Fruit fly (Drosophila melanogaster): ENCODE measurements around the gene psd.

DNA sequence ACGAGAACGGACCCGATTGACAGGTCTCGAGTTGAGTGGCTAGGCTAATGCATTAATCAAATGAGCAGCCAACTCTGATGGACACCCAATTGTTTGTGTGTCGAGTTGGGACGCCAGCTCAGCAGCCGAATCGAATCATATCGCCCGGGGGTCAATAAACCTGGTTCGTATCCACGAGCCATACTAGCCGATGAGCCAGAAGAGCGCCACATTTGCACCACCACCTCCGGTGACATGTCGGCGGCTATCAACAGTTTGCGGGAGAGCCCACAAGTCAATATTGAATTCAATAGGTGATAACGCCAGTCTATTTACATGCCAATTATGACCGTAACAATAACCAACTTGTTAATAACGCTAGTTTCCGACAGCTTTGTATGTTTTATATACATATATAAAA, 9.4 kb upstream of the psd start:
- no peak for TF ChIP-seq CrebA (GFP tag; optimal IDR thresholded peaks at IDR 0.05; ENCODE audit: borderline replicate concordance)
- TF ChIP-seq Mio (GFP tag; optimal IDR thresholded peaks at IDR 0.05): no peak
- TF ChIP-seq psq (GFP tag; optimal IDR thresholded peaks at IDR 0.05): no peak
- no peak for TF ChIP-seq ey (GFP tag; optimal IDR thresholded peaks at IDR 0.05)
- TF ChIP-seq HLH106 (tag; optimal IDR thresholded peaks at IDR 0.05): no peak
- no peak for TF ChIP-seq Abd-B (GFP tag; optimal IDR thresholded peaks at IDR 0.05)
- TF ChIP-seq foxo (GFP tag; optimal IDR thresholded peaks at IDR 0.05): no peak
- TF ChIP-seq pan (optimal IDR thresholded peaks at IDR 0.05): no peak
- no peak for TF ChIP-seq Hr78 (GFP tag; optimal IDR thresholded peaks at IDR 0.05)
- no peak for TF ChIP-seq N (GFP tag; optimal IDR thresholded peaks at IDR 0.05)
- no peak for TF ChIP-seq dsf (GFP tag; optimal IDR thresholded peaks at IDR 0.05; ENCODE audit: borderline replicate concordance)
- no peak for TF ChIP-seq Hnf4 (GFP tag; optimal IDR thresholded peaks at IDR 0.05)
- TF ChIP-seq dl (GFP tag; optimal IDR thresholded peaks at IDR 0.05; ENCODE audit: insufficient read depth in 1 of 2, partially characterized antibody in 2 of 2): no peak
- TF ChIP-seq usp (GFP tag; optimal IDR thresholded peaks at IDR 0.05): no peak
